Fruit fly (Drosophila melanogaster) whole organism, embryonic: ENCODE measurements around the gene SmE.

Experiments used
- Aef1 ChIP-seq: fragments of 200-800 bp; sonication (Bioruptor generic); IDR thresholded peaks from 3 replicates; pipeline ENCODE4 v1.3.6; 2022; ENCODE audit warnings: missing biosample characterization, missing genetic modification characterization
- Asciz ChIP-seq: fragments of 200-800 bp; sonication (Bioruptor generic); optimal IDR thresholded peaks from 2 replicates; lab custom pipeline; 2017; ENCODE audit warnings: missing biosample characterization, mild to moderate bottlenecking, missing genetic modification characterization, missing genetic modification reagents
- B-H1 ChIP-seq: fragments of 200-800 bp; sonication (Bioruptor generic); IDR thresholded peaks from 3 replicates; pipeline ENCODE4 v1.3.6; 2022; ENCODE audit warnings: missing biosample characterization, missing genetic modification characterization
- BEAF-32 ChIP-seq: fragments of 200-800 bp; sonication (Bioruptor generic); optimal IDR thresholded peaks from 3 replicates; lab custom pipeline; 2017; ENCODE audit warnings: missing biosample characterization, missing genetic modification characterization, mild to moderate bottlenecking, moderate library complexity, missing genetic modification reagents
- CG12071 ChIP-seq: fragments of 200-800 bp; sonication (Bioruptor generic); optimal IDR thresholded peaks from 3 replicates; lab custom pipeline; 2018; ENCODE audit warnings: missing biosample characterization, mild to moderate bottlenecking, missing genetic modification characterization
- CG14860 ChIP-seq: fragments of 200-800 bp; sonication (Bioruptor generic); IDR thresholded peaks from 3 replicates; pipeline ENCODE4 v1.3.6; 2022; ENCODE audit warnings: missing biosample characterization, missing genetic modification characterization; ENCODE audit not compliant: partially characterized antibody
- CG1603 ChIP-seq: fragments of 200-800 bp; sonication (Bioruptor generic); optimal IDR thresholded peaks from 2 replicates; lab custom pipeline; 2019; ENCODE audit warnings: missing biosample characterization, mild to moderate bottlenecking, missing genetic modification characterization, moderate library complexity
- CG18011 ChIP-seq: fragments of 200-800 bp; sonication (Bioruptor generic); optimal IDR thresholded peaks from 2 replicates; lab custom pipeline; 2017; ENCODE audit warnings: missing biosample characterization, missing genetic modification characterization, mild to moderate bottlenecking, moderate library complexity, missing genotype
- CG18599 ChIP-seq: fragments of 200-800 bp; sonication (Bioruptor generic); optimal IDR thresholded peaks from 3 replicates; lab custom pipeline; 2017; ENCODE audit warnings: missing biosample characterization, missing genetic modification characterization, mild to moderate bottlenecking, moderate library complexity, missing genetic modification reagents
- CG2199 ChIP-seq: fragments of 200-800 bp; sonication (Bioruptor generic); IDR thresholded peaks from 3 replicates; pipeline ENCODE4 v1.3.6; 2022; ENCODE audit warnings: missing biosample characterization, missing genetic modification characterization
- CG31388 ChIP-seq: fragments of 200-800 bp; sonication (Bioruptor generic); optimal IDR thresholded peaks from 2 replicates; lab custom pipeline; 2016; ENCODE audit warnings: missing biosample characterization, missing genetic modification characterization
- CG3163 ChIP-seq: fragments of 200-800 bp; sonication (Bioruptor generic); optimal IDR thresholded peaks from 3 replicates; lab custom pipeline; 2016; ENCODE audit warnings: missing biosample characterization, missing genetic modification characterization
- CG34224 ChIP-seq: fragments of 200-800 bp; sonication (Bioruptor generic); IDR thresholded peaks from 3 replicates; pipeline ENCODE4 v1.3.6; 2022; ENCODE audit warnings: missing biosample characterization, missing genetic modification characterization; ENCODE audit not compliant: partially characterized antibody
- CG3726 ChIP-seq: fragments of 200-800 bp; sonication (Bioruptor generic); IDR thresholded peaks from 3 replicates; pipeline ENCODE4, ENCODE4 v1.3.6; 2022; ENCODE audit warnings: missing biosample characterization, missing genetic modification characterization
- CG6791 ChIP-seq: fragments of 200-800 bp; sonication (Bioruptor generic); IDR thresholded peaks from 3 replicates; pipeline ENCODE4 v1.3.6; 2022; ENCODE audit warnings: missing biosample characterization, missing genetic modification characterization; ENCODE audit not compliant: partially characterized antibody
- CG7928 ChIP-seq: fragments of 200-800 bp; sonication (Bioruptor generic); optimal IDR thresholded peaks from 2 replicates; lab custom pipeline; 2017; ENCODE audit warnings: missing biosample characterization, mild to moderate bottlenecking, missing genetic modification characterization
- CG8924 ChIP-seq: fragments of 200-800 bp; optimal IDR thresholded peaks from 3 replicates; lab custom pipeline; 2019; ENCODE audit warnings: missing biosample characterization, mild to moderate bottlenecking, missing genetic modification characterization, moderate library complexity
- CG9876 ChIP-seq: fragments of 200-800 bp; sonication (Bioruptor generic); optimal IDR thresholded peaks from 2 replicates; lab custom pipeline; 2016; ENCODE audit warnings: missing biosample characterization, missing genetic modification characterization
- Doc3 ChIP-seq: fragments of 200-800 bp; sonication (Bioruptor generic); IDR thresholded peaks from 3 replicates; pipeline ENCODE4 v1.3.6; 2022; ENCODE audit warnings: missing biosample characterization, missing genetic modification characterization; ENCODE audit not compliant: partially characterized antibody
- Jarid2 ChIP-seq: fragments of 200-800 bp; sonication (Bioruptor generic); optimal IDR thresholded peaks from 3 replicates; lab custom pipeline; 2017; ENCODE audit warnings: mild to moderate bottlenecking, missing biosample characterization, missing genetic modification reagents, missing genetic modification characterization
- Lpt ChIP-seq: fragments of >200 bp; optimal IDR thresholded peaks from 2 replicates; lab custom pipeline; 2018; ENCODE audit warnings: missing biosample characterization, missing genetic modification characterization
- NfI ChIP-seq: fragments of 200-800 bp; sonication (Bioruptor generic); optimal IDR thresholded peaks from 3 replicates; lab custom pipeline; 2018; ENCODE audit warnings: missing biosample characterization, mild to moderate bottlenecking, missing genetic modification characterization, moderate library complexity
- Six4 ChIP-seq: fragments of 200-800 bp; sonication (Bioruptor generic); optimal IDR thresholded peaks from 2 replicates; lab custom pipeline; 2016; ENCODE audit warnings: missing biosample characterization, missing genetic modification characterization
- Sry-δ ChIP-seq: fragments of 200-800 bp; sonication (Bioruptor generic); optimal IDR thresholded peaks from 2 replicates; lab custom pipeline; 2016; ENCODE audit warnings: missing biosample characterization, missing genetic modification characterization
- YL-1 ChIP-seq: fragments of 200-800 bp; sonication (Bioruptor generic); optimal IDR thresholded peaks from 3 replicates; lab custom pipeline; 2017; ENCODE audit warnings: missing biosample characterization, mild to moderate bottlenecking, missing genetic modification characterization
- aop ChIP-seq: fragments of 200-800 bp; sonication (Bioruptor generic); IDR thresholded peaks from 2 replicates; pipeline ENCODE4 v1.3.6; 2022; ENCODE audit warnings: missing biosample characterization, missing genetic modification characterization
- ash1 ChIP-seq: fragments of 200-800 bp; sonication (Bioruptor generic); optimal IDR thresholded peaks from 2 replicates; lab custom pipeline; 2018; ENCODE audit warnings: missing biosample characterization, mild to moderate bottlenecking, missing genetic modification characterization
- bbx ChIP-seq: fragments of 200-800 bp; sonication (Bioruptor generic); IDR thresholded peaks from 2 replicates; pipeline ENCODE4 v1.3.6; 2022; ENCODE audit warnings: missing biosample characterization, missing genetic modification characterization; ENCODE audit not compliant: partially characterized antibody
- chinmo ChIP-seq: fragments of 200-800 bp; sonication (Bioruptor generic); IDR thresholded peaks from 4 replicates; pipeline ENCODE4 v1.3.6; 2022; ENCODE audit warnings: missing biosample characterization, missing genetic modification characterization; ENCODE audit not compliant: partially characterized antibody
- eve ChIP-seq, 2 experiments: fragments of >200 bp; optimal IDR thresholded peaks; 2 replicates each; lab custom pipeline; 2017; ENCODE audit warnings: missing biosample characterization in 2 of 2, missing genetic modification characterization in 2 of 2
- gcm2 ChIP-seq: fragments of 200-800 bp; sonication (Bioruptor generic); optimal IDR thresholded peaks from 2 replicates; lab custom pipeline; 2016; ENCODE audit warnings: missing biosample characterization, missing genetic modification characterization
- gsb-n ChIP-seq: fragments of 200-800 bp; sonication (Bioruptor generic); optimal IDR thresholded peaks from 3 replicates; lab custom pipeline; 2018; ENCODE audit warnings: missing biosample characterization, mild to moderate bottlenecking, missing genetic modification characterization
- hbn ChIP-seq: fragments of 200-800 bp; sonication (Bioruptor generic); IDR thresholded peaks from 2 replicates; pipeline ENCODE4 v1.3.6; 2022; ENCODE audit warnings: missing biosample characterization, missing genetic modification characterization; ENCODE audit not compliant: partially characterized antibody
- insv ChIP-seq, 2 experiments: fragments of 200-800 bp; sonication (Bioruptor generic); optimal IDR thresholded peaks; 3 replicates each; lab custom pipeline; 2016 to 2018; ENCODE audit warnings: missing biosample characterization in 2 of 2, missing genetic modification characterization in 2 of 2
- pfk ChIP-seq: fragments of 200-800 bp; sonication (Bioruptor generic); optimal IDR thresholded peaks from 2 replicates; lab custom pipeline; 2018; ENCODE audit warnings: missing biosample characterization, mild to moderate bottlenecking, missing genetic modification characterization, moderate library complexity
- prd ChIP-seq, 3 experiments: fragments of >200 bp in 2 of 3; fragments of 200-800 bp in 1 of 3; sonication (Bioruptor generic) in 1 of 3; optimal IDR thresholded peaks in 2 of 3; IDR thresholded peaks in 1 of 3; 2 replicates in 2 of 3; 3 replicates in 1 of 3; pipeline versions ENCODE4 v1.3.6 to Lab custom; 2017 to 2022; ENCODE audit warnings: missing biosample characterization in 1 of 3, missing genetic modification characterization in 1 of 3
- ro ChIP-seq: fragments of 200-800 bp; sonication (Bioruptor generic); IDR thresholded peaks from 2 replicates; pipeline ENCODE4 v1.3.6; 2022; ENCODE audit warnings: missing biosample characterization, missing genetic modification characterization
- sens ChIP-seq: fragments of 200-800 bp; sonication (Bioruptor generic); peaks from one replicate; lab custom pipeline; 2016; ENCODE audit warnings: missing biosample characterization, missing genetic modification characterization
- tll ChIP-seq, 2 experiments: fragments of 200-800 bp in 1 of 2; fragments of >200 bp in 1 of 2; sonication (Bioruptor generic) in 1 of 2; optimal IDR thresholded peaks; 2 replicates each; lab custom pipeline; 2017 to 2019; ENCODE audit warnings: missing biosample characterization in 2 of 2, missing genetic modification characterization in 2 of 2, mild to moderate bottlenecking in 1 of 2, moderate library complexity in 1 of 2
- tna ChIP-seq: fragments of 200-800 bp; sonication (Bioruptor generic); IDR thresholded peaks from 2 replicates; pipeline ENCODE4 v1.3.6; 2022; ENCODE audit warnings: missing biosample characterization, missing genetic modification characterization; ENCODE audit not compliant: partially characterized antibody
- trh ChIP-seq: fragments of 200-800 bp; sonication (Bioruptor generic); optimal IDR thresholded peaks from 2 replicates; lab custom pipeline; 2016; ENCODE audit warnings: missing biosample characterization, missing genetic modification characterization
- unc-4 ChIP-seq: fragments of 200-800 bp; sonication (Bioruptor generic); IDR thresholded peaks from 2 replicates; pipeline ENCODE4 v1.3.6; 2022; ENCODE audit warnings: missing biosample characterization, missing genetic modification characterization; ENCODE audit not compliant: partially characterized antibody

SmE gene

DNA sequence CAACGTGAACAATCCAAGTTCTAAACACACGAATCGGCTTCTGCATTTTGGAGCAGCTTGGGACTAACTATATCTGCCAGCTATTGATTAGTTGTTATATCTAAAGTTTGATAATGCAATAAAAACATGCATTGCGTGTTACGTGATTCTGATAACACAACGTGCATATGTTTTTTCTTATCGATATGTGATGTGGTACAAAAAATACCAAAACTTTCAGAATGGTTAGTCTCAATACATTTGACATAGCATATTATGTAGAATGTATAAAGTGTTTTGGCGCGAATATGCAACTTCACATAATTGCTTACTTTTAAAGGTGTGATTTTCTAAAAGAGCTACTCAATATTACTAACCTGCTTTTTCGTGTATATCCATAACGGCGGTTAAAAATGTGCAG is 702 bp upstream of the SmE start (continued):
- TF ChIP-seq eve (GFP tag; optimal IDR thresholded peaks at IDR 0.05; lab: Kevin White, UChicago): peak in 1 of 2 experiments; percentile 40
- TF ChIP-seq chinmo (GFP tag; lab: Robert Waterston, UW): 0 out of 4 replicates have a peak, but pooled peaks have one; percentile 64
- peak; percentile 12 for TF ChIP-seq YL-1 (GFP tag; lab: Kevin White, UChicago)
- no peak for TF ChIP-seq CG3163
- peak; percentile 71 for TF ChIP-seq BEAF-32
- TF ChIP-seq Sry-δ: peak; percentile 23
- no peak for TF ChIP-seq Lpt (GFP tag; lab: Kevin White, UChicago)
- no peak for TF ChIP-seq Six4 (GFP tag; lab: Kevin White, UChicago)
- no peak for TF ChIP-seq aop
- TF ChIP-seq prd (optimal IDR thresholded peaks at IDR 0.05; lab: Kevin White, UChicago): no peak
- TF ChIP-seq prd (GFP tag; IDR thresholded peaks at IDR 0.05; lab: Robert Waterston, UW): no peak
- no peak for TF ChIP-seq B-H1
- no peak for TF ChIP-seq CG18011
- no peak for TF ChIP-seq pfk (GFP tag; lab: Kevin White, UChicago)
- peak; percentile 77 for TF ChIP-seq hbn (GFP tag; lab: Robert Waterston, UW)
- peak; percentile 71 for TF ChIP-seq Doc3 (GFP tag; lab: Robert Waterston, UW)
- TF ChIP-seq tna: peak; percentile 26; the same call in 1 of the 2 replicates
- no peak for TF ChIP-seq gsb-n (tag; lab: Kevin White, UChicago)
- no peak for TF ChIP-seq NfI (GFP tag; lab: Kevin White, UChicago)
- no peak for TF ChIP-seq CG7928
- no peak for TF ChIP-seq sens (GFP tag; lab: Kevin White, UChicago)
- TF ChIP-seq bbx: peak; percentile 80
- TF ChIP-seq trh (GFP tag; lab: Kevin White, UChicago): no peak
- TF ChIP-seq CG6791: peak; percentile 76
- TF ChIP-seq Jarid2: no peak
- TF ChIP-seq CG31388: no peak
- peak; percentile 72 for TF ChIP-seq CG34224 (GFP tag; lab: Robert Waterston, UW)
- TF ChIP-seq CG2199 (GFP tag; lab: Robert Waterston, UW): no peak
- TF ChIP-seq gcm2 (GFP tag; lab: Kevin White, UChicago): no peak
- no peak for TF ChIP-seq Asciz (GFP tag; lab: Kevin White, UChicago)
- TF ChIP-seq tll (GFP tag; optimal IDR thresholded peaks at IDR 0.05; lab: Kevin White, UChicago): no peak
- TF ChIP-seq CG12071: no peak
- no peak for TF ChIP-seq ash1
- peak; percentile 18 for TF ChIP-seq CG1603 (tag; lab: Kevin White, UChicago)
- no peak for TF ChIP-seq CG9876 (GFP tag; lab: Kevin White, UChicago)
- TF ChIP-seq CG3726 (GFP tag; lab: Robert Waterston, UW): no peak
- no peak for TF ChIP-seq Aef1 (GFP tag; lab: Robert Waterston, UW)
- no peak for TF ChIP-seq ro (GFP tag; lab: Robert Waterston, UW)
- TF ChIP-seq insv (GFP tag; optimal IDR thresholded peaks at IDR 0.05; lab: Kevin White, UChicago): no peak
- TF ChIP-seq CG18599 (GFP tag; lab: Kevin White, UChicago): no peak
- TF ChIP-seq CG8924 (tag; lab: Kevin White, UChicago): no peak
- peak; percentile 67 for TF ChIP-seq unc-4 (GFP tag; lab: Robert Waterston, UW)
- TF ChIP-seq CG14860: peak; percentile 66
